Fruit fly (Drosophila melanogaster) whole organism, embryonic: Measurements from ENCODE around the gene Strip.
A peak's percentile ranks its signal among the peaks of the same experiment; 100 is the strongest.

ENCODE experiments used
- Abd-B ChIP-seq: fragments of 200-800 bp; sonication (Bioruptor generic); optimal IDR thresholded peaks from 2 replicates; lab custom pipeline; 2018; ENCODE audit warnings: missing biosample characterization, mild to moderate bottlenecking, missing genetic modification characterization, moderate library complexity
- B-H2 ChIP-seq: fragments of 200-800 bp; sonication (Bioruptor generic); optimal IDR thresholded peaks from 2 replicates; lab custom pipeline; 2018; ENCODE audit warnings: missing biosample characterization, mild to moderate bottlenecking, missing genetic modification characterization
- Bteb2 ChIP-seq: fragments of 200-800 bp; sonication (Bioruptor generic); optimal IDR thresholded peaks from 2 replicates; lab custom pipeline; 2016; ENCODE audit warnings: missing biosample characterization, missing genetic modification characterization
- CG10543 ChIP-seq: fragments of 200-800 bp; sonication (Bioruptor generic); optimal IDR thresholded peaks from 3 replicates; lab custom pipeline; 2017; ENCODE audit warnings: missing biosample characterization, mild to moderate bottlenecking, missing genetic modification characterization, moderate library complexity
- CG10654 ChIP-seq: fragments of 200-800 bp; sonication (Bioruptor generic); optimal IDR thresholded peaks from 2 replicates; lab custom pipeline; 2016; ENCODE audit warnings: missing biosample characterization, missing genetic modification characterization
- CG10959 ChIP-seq: fragments of 200-800 bp; sonication (Bioruptor generic); IDR thresholded peaks from 2 replicates; pipeline ENCODE4 v1.3.6; 2022; ENCODE audit warnings: missing biosample characterization, missing genetic modification characterization
- CG11093 ChIP-seq: fragments of 200-800 bp; sonication (Bioruptor generic); IDR thresholded peaks from 3 replicates; pipeline ENCODE4 v1.3.6; 2022; ENCODE audit warnings: missing biosample characterization, missing genetic modification characterization
- CG12299 ChIP-seq: fragments of 200-800 bp; sonication (Bioruptor generic); optimal IDR thresholded peaks from 2 replicates; lab custom pipeline; 2018; ENCODE audit warnings: missing biosample characterization, mild to moderate bottlenecking, missing genetic modification characterization
- CG13624 ChIP-seq: fragments of 200-800 bp; sonication (Bioruptor generic); optimal IDR thresholded peaks from 2 replicates; lab custom pipeline; 2016; ENCODE audit warnings: missing biosample characterization, missing genetic modification characterization
- CG14441 ChIP-seq: fragments of 200-800 bp; sonication (Bioruptor generic); IDR thresholded peaks from 2 replicates; pipeline ENCODE4 v1.3.6; 2022; ENCODE audit warnings: missing biosample characterization, missing genetic modification characterization
- CG15696 ChIP-seq: fragments of 200-800 bp; sonication (Bioruptor generic); optimal IDR thresholded peaks from 2 replicates; lab custom pipeline; 2019; ENCODE audit warnings: missing biosample characterization, mild to moderate bottlenecking, missing genetic modification characterization, moderate library complexity
- CG17829 ChIP-seq: fragments of 200-800 bp; optimal IDR thresholded peaks from 2 replicates; lab custom pipeline; 2019; ENCODE audit warnings: missing biosample characterization, mild to moderate bottlenecking, missing genetic modification characterization, moderate library complexity
- CG1792 ChIP-seq: fragments of 200-800 bp; sonication (Bioruptor generic); optimal IDR thresholded peaks from 2 replicates; lab custom pipeline; 2016; ENCODE audit warnings: missing biosample characterization, missing genetic modification characterization
- CG3065 ChIP-seq: fragments of 200-800 bp; sonication (Bioruptor generic); optimal IDR thresholded peaks from 2 replicates; lab custom pipeline; 2016; ENCODE audit warnings: missing biosample characterization, missing genetic modification characterization
- CG31441 ChIP-seq: fragments of 200-800 bp; sonication (Bioruptor generic); IDR thresholded peaks from 2 replicates; pipeline ENCODE4 v1.3.6; 2022; ENCODE audit warnings: missing biosample characterization, missing genetic modification characterization
- CG33213 ChIP-seq: fragments of 200-800 bp; sonication (Bioruptor generic); optimal IDR thresholded peaks from 3 replicates; lab custom pipeline; 2016; ENCODE audit warnings: missing biosample characterization, missing genetic modification characterization
- CG3726 ChIP-seq: fragments of 200-800 bp; sonication (Bioruptor generic); IDR thresholded peaks from 3 replicates; pipeline ENCODE4, ENCODE4 v1.3.6; 2022; ENCODE audit warnings: missing biosample characterization, missing genetic modification characterization
- CG5245 ChIP-seq: fragments of 200-800 bp; sonication (Bioruptor generic); optimal IDR thresholded peaks from 3 replicates; lab custom pipeline; 2016; ENCODE audit warnings: missing biosample characterization, missing genetic modification characterization
- CG6813 ChIP-seq: fragments of 200-800 bp; sonication (Bioruptor generic); optimal IDR thresholded peaks from 2 replicates; lab custom pipeline; 2017; ENCODE audit warnings: missing biosample characterization, missing genetic modification characterization, mild to moderate bottlenecking, moderate library complexity, missing genetic modification reagents
- CG7372 ChIP-seq: fragments of 200-800 bp; sonication (Bioruptor generic); IDR thresholded peaks from 2 replicates; pipeline ENCODE4 v1.3.6; 2022; ENCODE audit warnings: missing biosample characterization, missing genetic modification characterization
- CG8281 ChIP-seq: fragments of 200-800 bp; sonication (Bioruptor generic); optimal IDR thresholded peaks from 2 replicates; lab custom pipeline; 2018; ENCODE audit warnings: missing biosample characterization, mild to moderate bottlenecking, missing genetic modification characterization, moderate library complexity
- CG9727 ChIP-seq: fragments of 200-800 bp; sonication (Bioruptor generic); optimal IDR thresholded peaks from 3 replicates; lab custom pipeline; 2017; ENCODE audit warnings: missing biosample characterization, mild to moderate bottlenecking, missing genetic modification characterization
- Dp ChIP-seq: fragments of 200-800 bp; sonication (Bioruptor generic); optimal IDR thresholded peaks from 2 replicates; lab custom pipeline; 2018; ENCODE audit warnings: missing biosample characterization, mild to moderate bottlenecking, missing genetic modification characterization, moderate library complexity
- HHEX ChIP-seq: fragments of 200-800 bp; sonication (Bioruptor generic); optimal IDR thresholded peaks from 3 replicates; lab custom pipeline; 2017; ENCODE audit warnings: missing biosample characterization, mild to moderate bottlenecking, missing genetic modification characterization, missing genetic modification reagents
- HLH3B ChIP-seq: fragments of 200-800 bp; sonication (Bioruptor generic); IDR thresholded peaks from 2 replicates; pipeline ENCODE4 v1.3.6; 2022; ENCODE audit warnings: missing biosample characterization, missing genetic modification characterization
- Hmr ChIP-seq: fragments of 200-800 bp; sonication (Bioruptor generic); optimal IDR thresholded peaks from 3 replicates; lab custom pipeline; 2017; ENCODE audit warnings: mild to moderate bottlenecking, missing biosample characterization, missing genetic modification reagents, missing genetic modification characterization
- Hsf ChIP-seq: fragments of 200-800 bp; sonication (Bioruptor generic); optimal IDR thresholded peaks from 3 replicates; lab custom pipeline; 2016; ENCODE audit warnings: missing biosample characterization, missing genetic modification characterization
- Max ChIP-seq: fragments of 200-800 bp; sonication (Bioruptor generic); optimal IDR thresholded peaks from 2 replicates; lab custom pipeline; 2016; ENCODE audit warnings: missing biosample characterization, mild to moderate bottlenecking, missing genetic modification characterization
- Neu2 ChIP-seq: fragments of 200-800 bp; sonication (Bioruptor generic); optimal IDR thresholded peaks from 3 replicates; lab custom pipeline; 2016; ENCODE audit warnings: missing biosample characterization, missing genetic modification characterization, borderline replicate concordance
- Xbp1 ChIP-seq: fragments of 200-800 bp; sonication (Bioruptor generic); optimal IDR thresholded peaks from 3 replicates; lab custom pipeline; 2016; ENCODE audit warnings: missing biosample characterization, mild to moderate bottlenecking, missing genetic modification characterization
- croc ChIP-seq: fragments of 200-800 bp; sonication (Bioruptor generic); conservative IDR thresholded peaks from 3 replicates; pipeline ENCODE4 v1.3.6; 2022; ENCODE audit warnings: missing biosample characterization, missing genetic modification characterization
- dm ChIP-seq: fragments of 200-800 bp; sonication (Bioruptor generic); optimal IDR thresholded peaks from 3 replicates; lab custom pipeline; 2016; ENCODE audit warnings: missing biosample characterization, missing genetic modification characterization
- dysf ChIP-seq: fragments of 200-800 bp; sonication (Bioruptor generic); IDR thresholded peaks from 3 replicates; pipeline ENCODE4 v1.3.6; 2022; ENCODE audit warnings: missing biosample characterization, missing genetic modification characterization
- eve ChIP-seq, 2 experiments: fragments of >200 bp; optimal IDR thresholded peaks; 2 replicates each; lab custom pipeline; 2017; ENCODE audit warnings: missing biosample characterization in 2 of 2, missing genetic modification characterization in 2 of 2
- ewg ChIP-seq: fragments of 200-800 bp; sonication (Bioruptor generic); optimal IDR thresholded peaks from 3 replicates; lab custom pipeline; 2017; ENCODE audit warnings: mild to moderate bottlenecking, missing biosample characterization, missing genetic modification reagents, missing genetic modification characterization
- fd96Cb ChIP-seq: fragments of 200-800 bp; sonication (Bioruptor generic); optimal IDR thresholded peaks from 2 replicates; lab custom pipeline; 2018; ENCODE audit warnings: missing biosample characterization, mild to moderate bottlenecking, missing genetic modification characterization, moderate library complexity
- fru ChIP-seq: fragments of >200 bp; optimal IDR thresholded peaks from 2 replicates; lab custom pipeline; 2017
- gce ChIP-seq: fragments of 200-800 bp; sonication (Bioruptor generic); IDR thresholded peaks from 3 replicates; pipeline ENCODE4 v1.3.6; 2022; ENCODE audit warnings: missing biosample characterization, missing genetic modification characterization
- gt ChIP-seq: fragments of 200-800 bp; sonication (Bioruptor generic); IDR thresholded peaks from 2 replicates; pipeline ENCODE4 v1.3.6; 2022; ENCODE audit warnings: missing biosample characterization, missing genetic modification characterization
- jing ChIP-seq: fragments of 200-800 bp; sonication (Bioruptor generic); optimal IDR thresholded peaks from 2 replicates; lab custom pipeline; 2018; ENCODE audit warnings: missing biosample characterization, mild to moderate bottlenecking, missing genetic modification characterization
- nerfin-1 ChIP-seq: fragments of 200-800 bp; sonication (Bioruptor generic); optimal IDR thresholded peaks from 3 replicates; lab custom pipeline; 2019; ENCODE audit warnings: missing biosample characterization, mild to moderate bottlenecking, missing genetic modification characterization, moderate library complexity
- nerfin-2 ChIP-seq: fragments of 200-800 bp; sonication (Bioruptor generic); IDR thresholded peaks from 2 replicates; pipeline ENCODE4 v1.3.6; 2022; ENCODE audit warnings: missing biosample characterization, missing genetic modification characterization; ENCODE audit not compliant: partially characterized antibody
- oc ChIP-seq: fragments of 200-800 bp; sonication (Bioruptor generic); optimal IDR thresholded peaks from 2 replicates; lab custom pipeline; 2018; ENCODE audit warnings: missing biosample characterization, mild to moderate bottlenecking, missing genetic modification characterization, moderate library complexity
- onecut ChIP-seq: fragments of 200-800 bp; sonication (Bioruptor generic); IDR thresholded peaks from 2 replicates; pipeline ENCODE4 v1.3.6; 2022; ENCODE audit warnings: missing biosample characterization, missing genetic modification characterization
- sens ChIP-seq: fragments of 200-800 bp; sonication (Bioruptor generic); peaks from one replicate; lab custom pipeline; 2016; ENCODE audit warnings: missing biosample characterization, missing genetic modification characterization
- sima ChIP-seq: fragments of 200-800 bp; sonication (Bioruptor generic); optimal IDR thresholded peaks from 2 replicates; lab custom pipeline; 2016; ENCODE audit warnings: missing biosample characterization, missing genetic modification characterization
- ssp ChIP-seq: fragments of 200-800 bp; sonication (Bioruptor generic); IDR thresholded peaks from 2 replicates; pipeline ENCODE4 v1.3.6; 2022; ENCODE audit warnings: missing biosample characterization, missing genetic modification characterization
- tna ChIP-seq: fragments of 200-800 bp; sonication (Bioruptor generic); IDR thresholded peaks from 2 replicates; pipeline ENCODE4 v1.3.6; 2022; ENCODE audit warnings: missing biosample characterization, missing genetic modification characterization; ENCODE audit not compliant: partially characterized antibody
- vvl ChIP-seq: fragments of 200-800 bp; sonication (Bioruptor generic); IDR thresholded peaks from 2 replicates; pipeline ENCODE4 v1.3.6; 2022; ENCODE audit warnings: missing biosample characterization, missing genetic modification characterization
- wor ChIP-seq: fragments of 200-800 bp; sonication (Bioruptor generic); IDR thresholded peaks from 2 replicates; pipeline ENCODE4 v1.3.6; 2022; ENCODE audit warnings: missing biosample characterization, missing genetic modification characterization
- zen2 ChIP-seq: fragments of 200-800 bp; sonication (Bioruptor generic); IDR thresholded peaks from 3 replicates; pipeline ENCODE4 v1.3.6; 2022; ENCODE audit warnings: missing biosample characterization, missing genetic modification characterization; ENCODE audit not compliant: partially characterized antibody

The Strip gene

DNA sequence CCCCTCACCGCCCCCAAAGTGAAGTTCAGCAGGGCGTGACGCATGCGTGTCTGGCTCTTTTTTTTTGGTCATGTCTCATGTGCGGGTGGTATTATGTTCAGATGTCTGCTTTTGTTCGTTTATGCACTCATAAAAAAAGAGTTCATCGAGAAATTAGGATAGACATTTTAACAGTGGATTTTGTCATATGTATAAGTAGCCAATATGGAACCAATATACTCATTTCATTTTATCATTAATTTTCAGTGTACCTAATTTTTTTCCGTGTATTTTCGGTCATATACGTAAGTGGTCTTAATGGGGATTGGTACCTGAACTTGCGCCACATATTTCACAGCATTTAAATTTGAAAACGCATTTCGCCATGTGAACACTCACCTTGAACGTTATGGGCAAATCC, 28.3 kb downstream of the Strip start (continued):
- TF ChIP-seq Hmr (GFP tag; lab: Kevin White, UChicago) (peak; percentile 39), onecut (GFP tag; lab: Robert Waterston, UW) (peak; percentile 30; the same call in 1 of the 2 replicates), CG5245 (GFP tag; lab: Kevin White, UChicago) (peak; percentile 47), dm (GFP tag; lab: Kevin White, UChicago) (no peak), ssp (peak; percentile 63), gt (GFP tag; lab: Robert Waterston, UW) (no peak), wor (GFP tag; lab: Robert Waterston, UW) (peak; percentile 53), Neu2 (GFP tag; lab: Kevin White, UChicago) (no peak), HLH3B (GFP tag; lab: Robert Waterston, UW) (peak; percentile 76), CG1792 (GFP tag; lab: Kevin White, UChicago) (peak; percentile 6), sima (no peak), Bteb2 (GFP tag; lab: Kevin White, UChicago) (no peak), Max (GFP tag; lab: Kevin White, UChicago) (peak; percentile 41), CG10543 (no peak), CG15696 (tag; lab: Kevin White, UChicago) (no peak), CG33213 (GFP tag; lab: Kevin White, UChicago) (peak; percentile 33), sens (peak; percentile 94), CG10654 (GFP tag; lab: Kevin White, UChicago) (peak; percentile 49), CG3726 (GFP tag; lab: Robert Waterston, UW) (no peak), gce (GFP tag; lab: Robert Waterston, UW) (0 out of 3 replicates have a peak, but pooled peaks have one; percentile 22), CG13624 (GFP tag; lab: Kevin White, UChicago) (peak; percentile 35), CG11093 (GFP tag; lab: Robert Waterston, UW) (peak; percentile 57; the same call in 2 of the 3 replicates), zen2 (GFP tag; lab: Robert Waterston, UW) (no peak), Abd-B (GFP tag; lab: Kevin White, UChicago) (no peak), Xbp1 (GFP tag; lab: Kevin White, UChicago) (peak; percentile 49), vvl (peak; percentile 85), ewg (GFP tag; lab: Kevin White, UChicago) (peak; percentile 14), oc (peak; percentile 62), nerfin-2 (GFP tag; lab: Robert Waterston, UW) (no peak), jing (GFP tag; lab: Kevin White, UChicago) (no peak), tna (GFP tag; lab: Robert Waterston, UW) (no peak), fd96Cb (tag; lab: Kevin White, UChicago) (peak; percentile 71), CG6813 (GFP tag; lab: Kevin White, UChicago) (peak; percentile 12), dysf (peak; percentile 63), CG10959 (0 out of 2 replicates have a peak, but pooled peaks have one; percentile 38), CG12299 (tag; lab: Kevin White, UChicago) (peak; percentile 0), nerfin-1 (peak; percentile 50), CG8281 (tag; lab: Kevin White, UChicago) (peak; percentile 13), CG9727 (peak; percentile 43), CG3065 (GFP tag; lab: Kevin White, UChicago) (peak; percentile 59), fru (lab: Kevin White, UChicago) (no peak), HHEX (GFP tag; lab: Kevin White, UChicago) (peak; percentile 58), croc (GFP tag; lab: Robert Waterston, UW) (peak; percentile 46; the same call in 2 of the 3 replicates), Hsf (GFP tag; lab: Kevin White, UChicago) (peak; percentile 46), CG17829 (peak; percentile 41), eve (GFP tag; optimal IDR thresholded peaks at IDR 0.05; lab: Kevin White, UChicago) (peak in 1 of 2 experiments; percentile 83), CG14441 (GFP tag; lab: Robert Waterston, UW) (peak; percentile 55), Dp (GFP tag; lab: Kevin White, UChicago) (no peak), CG31441 (peak; percentile 81), B-H2 (GFP tag; lab: Kevin White, UChicago) (no peak), CG7372 (0 out of 2 replicates have a peak, but pooled peaks have one; percentile 30)
